Worm (Caenorhabditis elegans) whole organism, L4/young adult: ENCODE results near the gene F54D5.2.
A peak's percentile ranks its signal among the peaks of the same experiment; 100 is the strongest.

Experiments used
- W03F9.2 ChIP-seq: fragments of 150-350 bp; optimal IDR thresholded peaks from 2 replicates; lab custom pipeline; 2014; ENCODE audit warnings: missing biosample characterization, missing genetic modification characterization
- dao-5 ChIP-seq: sonication (generic microtip); optimal IDR thresholded peaks from 2 replicates; lab custom pipeline; 2016; ENCODE audit warnings: missing genotype, missing genetic modification characterization, moderate library complexity, missing compliant biosample characterization
- him-1 ChIP-seq: sonication (generic microtip); optimal IDR thresholded peaks from 2 replicates; lab custom pipeline; 2016; ENCODE audit warnings: missing genotype, missing genetic modification reagents, missing genetic modification characterization, missing compliant biosample characterization

Gene F54D5.2

DNA sequence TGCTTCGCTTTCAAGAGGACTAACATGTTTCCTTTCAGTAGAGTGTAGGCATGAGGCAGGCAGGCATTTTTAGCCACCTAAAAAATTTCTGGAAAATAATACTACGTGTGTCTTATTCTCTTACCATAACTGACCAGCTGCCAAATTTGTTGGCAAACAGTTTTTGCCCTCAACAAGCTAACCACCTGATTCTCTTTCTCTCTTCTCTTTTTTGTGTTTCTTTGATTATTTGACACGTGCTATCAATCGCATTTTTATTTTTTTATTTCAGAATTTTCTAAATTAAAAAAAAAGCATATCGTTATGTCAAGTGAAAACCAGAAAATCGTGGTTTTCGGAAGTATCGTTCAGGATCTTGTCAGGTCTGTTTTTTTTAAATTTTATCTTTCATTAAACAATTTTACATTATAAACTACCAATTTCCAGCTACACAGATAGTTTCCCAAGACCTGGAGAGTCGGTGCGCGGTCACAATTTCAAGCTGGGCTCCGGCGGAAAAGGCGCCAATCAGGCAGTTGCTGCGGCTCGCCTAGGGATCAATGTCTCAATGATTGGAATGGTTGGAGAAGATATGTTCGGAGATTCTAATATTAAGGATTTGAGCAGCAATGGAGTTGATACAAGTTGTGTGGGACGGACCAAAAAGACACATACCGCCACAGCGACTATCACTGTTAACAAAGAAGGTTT lies 39.2 kb downstream of the F54D5.2 start, which contains the start of gene F07A11.5:
TSS of gene F07A11.5 (plus strand) at position 267 of the 690 bp plus-strand sequence.
- no peak for TF ChIP-seq him-1 (tag; lab: Kevin White, UChicago)
- no peak for TF ChIP-seq dao-5 (tag; lab: Kevin White, UChicago)
- no peak for TF ChIP-seq W03F9.2

DNA sequence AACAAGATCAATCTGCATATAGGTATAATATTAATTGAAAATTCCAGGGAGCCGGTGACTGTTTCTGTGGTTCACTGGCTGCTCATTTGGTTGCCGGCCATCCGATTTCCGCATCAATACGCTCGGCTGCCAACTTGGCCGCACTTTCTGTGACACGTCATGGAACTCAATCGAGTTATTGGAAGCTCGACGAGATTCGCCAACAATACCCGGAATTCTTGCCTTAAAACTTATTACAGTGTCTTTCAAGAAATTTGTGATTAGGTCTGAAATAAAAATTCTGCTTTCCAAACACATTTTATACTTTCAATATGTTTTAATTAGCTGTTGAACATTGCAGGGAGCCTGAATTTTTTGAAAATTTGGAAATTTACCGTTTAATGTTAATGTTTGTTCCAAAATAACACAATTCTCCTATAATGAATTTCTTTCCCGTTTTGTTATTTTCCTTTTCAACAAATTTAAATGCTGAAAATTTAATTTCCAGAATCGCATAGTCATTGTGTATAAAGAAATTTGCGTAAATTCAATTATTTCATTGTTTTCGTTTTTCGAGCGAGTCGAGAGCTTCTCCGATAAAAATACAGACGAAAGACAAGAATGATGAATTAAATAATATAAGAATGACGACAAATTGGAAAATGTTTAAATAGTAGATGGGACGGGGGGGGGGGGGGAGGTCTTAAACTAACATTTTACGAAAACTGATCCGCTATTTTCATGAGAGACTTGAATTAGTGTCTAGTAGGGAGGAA lies 41.3 kb downstream of the F54D5.2 start:
- TF ChIP-seq W03F9.2 (no peak), dao-5 (tag; lab: Kevin White, UChicago) (no peak), him-1 (tag; lab: Kevin White, UChicago) (no peak)

ce11 chrII:11616333-11616942 lies 43.5 kb downstream of the F54D5.2 start:
- TF ChIP-seq him-1 (tag; lab: Kevin White, UChicago) (no peak), dao-5 (tag; lab: Kevin White, UChicago) (no peak), W03F9.2 (no peak)

ce11 chrII:11617715-11618114 lies 44.7 kb downstream of the F54D5.2 start:
- TF ChIP-seq W03F9.2 (no peak), dao-5 (tag; lab: Kevin White, UChicago) (no peak), him-1 (tag; lab: Kevin White, UChicago) (no peak)

DNA sequence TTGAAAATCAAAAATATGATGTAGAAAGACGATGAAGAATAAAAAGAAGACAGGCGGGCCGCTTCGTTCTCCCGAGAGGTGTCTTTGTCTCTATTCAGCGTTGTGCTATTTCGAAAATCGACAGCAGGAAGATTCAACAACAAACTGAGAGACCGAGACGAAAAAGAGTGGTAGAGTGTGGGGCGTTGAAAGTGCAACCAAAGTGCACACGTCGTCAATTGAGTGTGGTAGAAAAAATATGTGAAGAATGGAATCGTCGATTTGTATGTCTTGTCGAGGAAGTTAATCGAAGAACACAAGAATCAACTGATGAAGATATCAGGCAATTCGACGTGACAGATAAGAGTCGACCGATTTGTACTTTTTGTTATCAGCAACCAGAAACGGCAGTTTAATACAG lies 46.2 kb downstream of the F54D5.2 start:
- TF ChIP-seq W03F9.2 = no peak
- TF ChIP-seq him-1 (tag; lab: Kevin White, UChicago) = no peak
- TF ChIP-seq dao-5 (tag; lab: Kevin White, UChicago) = no peak

- peak; percentile 53 for TF ChIP-seq dao-5 (tag; lab: Kevin White, UChicago)
- TF ChIP-seq him-1 (tag; lab: Kevin White, UChicago) = peak; percentile 71
- peak; percentile 42 for TF ChIP-seq W03F9.2
These were observed 47.0 kb downstream of the F54D5.2 start for ce11 chrII:11619895-11620439.

- TF ChIP-seq dao-5 (tag; lab: Kevin White, UChicago) = no peak
- no peak for TF ChIP-seq W03F9.2
- no peak for TF ChIP-seq him-1 (tag; lab: Kevin White, UChicago)
These were observed 47.8 kb downstream of the F54D5.2 start for ce11 chrII:11620630-11621246.

ce11 chrII:11621576-11621975 lies 48.6 kb downstream of the F54D5.2 start:
- TF ChIP-seq him-1 (tag; lab: Kevin White, UChicago) (peak; percentile 9), W03F9.2 (no peak)

- TF ChIP-seq W03F9.2 (no peak), dao-5 (tag; lab: Kevin White, UChicago) (no peak), him-1 (tag; lab: Kevin White, UChicago) (no peak)
These were observed 49.6 kb downstream of the F54D5.2 start for ce11 chrII:11622605-11623004.
